Worm (Caenorhabditis elegans) whole organism, L4 larva: ENCODE data around the gene F44E2.4.

Experiments
- D1046.2 ChIP-seq: fragments of 200-800 bp; sonication (Bioruptor generic); IDR thresholded peaks from 2 replicates; pipeline ENCODE4 v1.3.6; 2022; ENCODE audit warnings: missing genetic modification characterization, missing compliant biosample characterization
- F37D6.2 ChIP-seq: sonication (generic microtip); optimal IDR thresholded peaks from 2 replicates; lab custom pipeline; 2016; ENCODE audit warnings: mild to moderate bottlenecking, missing genetic modification characterization, missing compliant biosample characterization
- F44E2.7 ChIP-seq: fragments of 200-800 bp; sonication (Bioruptor generic); IDR thresholded peaks from 2 replicates; pipeline ENCODE4 v2.1.2; 2022; ENCODE audit warnings: missing genetic modification characterization, missing compliant biosample characterization
- F49E8.2 ChIP-seq: sonication (generic microtip); optimal IDR thresholded peaks from 2 replicates; lab custom pipeline; 2016; ENCODE audit warnings: missing compliant biosample characterization, mild to moderate bottlenecking, missing genetic modification characterization, borderline replicate concordance
- R02D3.7 ChIP-seq: fragments of 150-350 bp; sonication (generic microtip); optimal IDR thresholded peaks from 3 replicates; lab custom pipeline; 2014; ENCODE audit warnings: missing biosample characterization, missing genetic modification characterization
- T20F7.1 ChIP-seq: fragments of 200-800 bp; sonication (Bioruptor generic); optimal IDR thresholded peaks from 2 replicates; lab custom pipeline; 2018; ENCODE audit warnings: mild to moderate bottlenecking, missing genetic modification characterization, missing compliant biosample characterization
- Y105C5A.15 ChIP-seq: fragments of 200-800 bp; sonication (Bioruptor generic); IDR thresholded peaks from 2 replicates; pipeline ENCODE4 v1.3.6; 2022; ENCODE audit warnings: missing genetic modification characterization, missing compliant biosample characterization
- ZK546.5 ChIP-seq, 2 experiments: sonication (generic microtip); optimal IDR thresholded peaks; 2 replicates each; lab custom pipeline; 2017; ENCODE audit warnings: missing biosample characterization in 2 of 2, missing genetic modification characterization in 2 of 2
- aly-2 ChIP-seq: sonication (generic microtip); optimal IDR thresholded peaks from 2 replicates; lab custom pipeline; 2018; ENCODE audit warnings: missing biosample characterization, missing genetic modification characterization
- ama-1 ChIP-seq: fragments of 150-350 bp; optimal IDR thresholded peaks from 2 replicates; lab custom pipeline; 2014; ENCODE audit warnings: inconsistent platforms, mixed read lengths
- ceh-20 ChIP-seq: fragments of 200-800 bp; sonication (Bioruptor generic); IDR thresholded peaks from 2 replicates; pipeline ENCODE4 v1.3.6; 2022; ENCODE audit warnings: missing genetic modification reagents, missing genetic modification characterization, missing compliant biosample characterization
- ceh-28 ChIP-seq: fragments of 150-350 bp; optimal IDR thresholded peaks from 2 replicates; lab custom pipeline; 2014; ENCODE audit warnings: missing biosample characterization, missing genetic modification reagents, missing genetic modification characterization
- ceh-62 ChIP-seq: sonication (generic microtip); optimal IDR thresholded peaks from 2 replicates; lab custom pipeline; 2017; ENCODE audit warnings: missing biosample characterization, missing genetic modification characterization
- ceh-82 ChIP-seq: sonication (generic microtip); optimal IDR thresholded peaks from 2 replicates; lab custom pipeline; 2017; ENCODE audit warnings: missing biosample characterization, missing genetic modification characterization
- ces-1 ChIP-seq: fragments of 150-350 bp; sonication (generic microtip); optimal IDR thresholded peaks from 4 replicates; lab custom pipeline; 2014; ENCODE audit warnings: missing biosample characterization, missing genetic modification reagents, missing genetic modification characterization
- cey-2 ChIP-seq: sonication (generic microtip); optimal IDR thresholded peaks from 3 replicates; lab custom pipeline; 2017; ENCODE audit warnings: missing genetic modification characterization, mild to moderate bottlenecking, missing compliant biosample characterization, antibody characterized with exemption, borderline replicate concordance; ENCODE audit not compliant: insufficient read depth
- ctbp-1 ChIP-seq: fragments of 200-800 bp; sonication (Bioruptor generic); IDR thresholded peaks from 2 replicates; pipeline ENCODE4 v1.3.6; 2022; ENCODE audit warnings: missing genetic modification reagents, missing genetic modification characterization, missing compliant biosample characterization
- daf-16 ChIP-seq, 3 experiments: sonication (generic microtip); optimal IDR thresholded peaks; 2 replicates each; lab custom pipeline; 2016 to 2017; ENCODE audit warnings: missing genetic modification characterization in 3 of 3, missing genetic modification reagents in 3 of 3, mild to moderate bottlenecking in 2 of 3, missing compliant biosample characterization in 2 of 3, missing biosample characterization in 1 of 3, moderate library complexity in 1 of 3
- dpl-1 ChIP-seq: fragments of 150-350 bp; optimal IDR thresholded peaks from 2 replicates; lab custom pipeline; 2014; ENCODE audit warnings: missing biosample characterization, missing genetic modification reagents, missing genetic modification characterization
- duxl-1 ChIP-seq: sonication (generic microtip); optimal IDR thresholded peaks from 2 replicates; lab custom pipeline; 2016; ENCODE audit warnings: mild to moderate bottlenecking, missing genetic modification characterization, moderate library complexity, missing compliant biosample characterization; ENCODE audit not compliant: poor library complexity
- dve-1 ChIP-seq: sonication (generic microtip); optimal IDR thresholded peaks from 2 replicates; lab custom pipeline; 2017; ENCODE audit warnings: antibody characterized with exemption, mild to moderate bottlenecking, missing genetic modification characterization, missing compliant biosample characterization; ENCODE audit not compliant: insufficient read depth
- hlh-11 ChIP-seq: fragments of 200-800 bp; sonication (Bioruptor generic); optimal IDR thresholded peaks from 2 replicates; lab custom pipeline; 2018; ENCODE audit warnings: mild to moderate bottlenecking, missing genetic modification characterization, missing compliant biosample characterization
- hmg-1.1 ChIP-seq: fragments of 200-800 bp; sonication (Bioruptor generic); IDR thresholded peaks from 2 replicates; pipeline ENCODE4 v1.3.6; 2022; ENCODE audit warnings: missing genetic modification reagents, missing genetic modification characterization, missing compliant biosample characterization
- jun-1 ChIP-seq: fragments of 150-350 bp; optimal IDR thresholded peaks from 2 replicates; lab custom pipeline; 2014; ENCODE audit warnings: missing biosample characterization, missing genetic modification reagents, missing genetic modification characterization
- lin-15B ChIP-seq: fragments of 150-350 bp; sonication (generic microtip); optimal IDR thresholded peaks from 3 replicates; lab custom pipeline; 2014; ENCODE audit warnings: missing biosample characterization, missing genetic modification characterization
- lin-29 ChIP-seq: fragments of 200-800 bp; sonication (Bioruptor generic); IDR thresholded peaks from 2 replicates; pipeline ENCODE4 v1.3.6; 2022; ENCODE audit warnings: missing genetic modification reagents, missing genetic modification characterization, missing compliant biosample characterization
- lin-38 ChIP-seq: fragments of 200-800 bp; sonication (Bioruptor generic); IDR thresholded peaks from 2 replicates; pipeline ENCODE4 v1.3.6; 2022; ENCODE audit warnings: missing genetic modification reagents, missing genetic modification characterization, missing compliant biosample characterization
- lir-3 ChIP-seq: sonication (generic microtip); optimal IDR thresholded peaks from 2 replicates; lab custom pipeline; 2016; ENCODE audit warnings: mild to moderate bottlenecking, missing genetic modification characterization, missing compliant biosample characterization
- lsy-2 ChIP-seq, 2 experiments: fragments of 150-350 bp in 1 of 2; sonication (generic microtip) in 1 of 2; optimal IDR thresholded peaks; 2 replicates each; lab custom pipeline; 2014 to 2017; ENCODE audit warnings: missing biosample characterization in 2 of 2, missing genetic modification characterization in 2 of 2
- madf-5 ChIP-seq, 2 experiments: fragments of 200-800 bp; sonication (Bioruptor generic); IDR thresholded peaks; 2 replicates each; pipeline ENCODE4 v1.3.6; 2022; ENCODE audit warnings: missing compliant biosample characterization in 2 of 2, missing genetic modification characterization in 2 of 2
- mdt-29 ChIP-seq: fragments of 200-800 bp; sonication (Bioruptor generic); IDR thresholded peaks from 2 replicates; pipeline ENCODE4 v1.3.6; 2022; ENCODE audit warnings: missing genetic modification reagents, missing genetic modification characterization, missing compliant biosample characterization
- mxl-2 ChIP-seq: fragments of 200-800 bp; sonication (Bioruptor generic); conservative IDR thresholded peaks from 2 replicates; pipeline ENCODE4 v1.3.6; 2022; ENCODE audit warnings: missing genetic modification reagents, missing genetic modification characterization, missing compliant biosample characterization
- mxl-3 ChIP-seq: fragments of 200-800 bp; sonication (Bioruptor generic); optimal IDR thresholded peaks from 2 replicates; lab custom pipeline; 2018; ENCODE audit warnings: mild to moderate bottlenecking, missing genetic modification characterization, missing compliant biosample characterization
- nhr-10 ChIP-seq: fragments of 150-350 bp; optimal IDR thresholded peaks from 2 replicates; lab custom pipeline; 2014; ENCODE audit warnings: missing biosample characterization, missing genetic modification characterization
- nhr-11 ChIP-seq: fragments of 150-350 bp; optimal IDR thresholded peaks from 2 replicates; lab custom pipeline; 2014; ENCODE audit warnings: missing biosample characterization, missing genetic modification characterization
- nhr-237 ChIP-seq: sonication (generic microtip); optimal IDR thresholded peaks from 2 replicates; lab custom pipeline; 2017; ENCODE audit warnings: missing biosample characterization, missing genetic modification characterization
- nhr-28 ChIP-seq: fragments of 150-350 bp; optimal IDR thresholded peaks from 2 replicates; lab custom pipeline; 2014; ENCODE audit warnings: missing biosample characterization, missing genetic modification characterization
- nhr-41 ChIP-seq: fragments of 200-800 bp; sonication (Bioruptor generic); IDR thresholded peaks from 2 replicates; pipeline ENCODE4 v1.3.6; 2022; ENCODE audit warnings: missing genetic modification reagents, missing genetic modification characterization, missing compliant biosample characterization
- nhr-48 ChIP-seq: sonication (generic microtip); optimal IDR thresholded peaks from 2 replicates; lab custom pipeline; 2016; ENCODE audit warnings: mild to moderate bottlenecking, missing genetic modification characterization, missing compliant biosample characterization
- nhr-76 ChIP-seq: fragments of 150-350 bp; optimal IDR thresholded peaks from 2 replicates; lab custom pipeline; 2014; ENCODE audit warnings: missing biosample characterization, missing genetic modification characterization
- pqm-1 ChIP-seq: sonication (generic microtip); optimal IDR thresholded peaks from 2 replicates; lab custom pipeline; 2017; ENCODE audit warnings: missing biosample characterization, missing genetic modification characterization
- rbr-2 ChIP-seq: sonication (generic microtip); optimal IDR thresholded peaks from 2 replicates; lab custom pipeline; 2016; ENCODE audit warnings: missing genotype, missing genetic modification characterization, missing compliant biosample characterization
- skn-1 ChIP-seq: fragments of 150-350 bp; optimal IDR thresholded peaks from 2 replicates; lab custom pipeline; 2014; ENCODE audit warnings: missing biosample characterization, missing genetic modification characterization
- spr-3 ChIP-seq: fragments of 200-800 bp; sonication (Bioruptor generic); optimal IDR thresholded peaks from 2 replicates; lab custom pipeline; 2018; ENCODE audit warnings: mild to moderate bottlenecking, missing genetic modification characterization, missing compliant biosample characterization
- tra-1 ChIP-seq: fragments of 200-800 bp; sonication (Bioruptor generic); IDR thresholded peaks from 2 replicates; pipeline ENCODE4 v1.3.6; 2022; ENCODE audit warnings: missing genetic modification reagents, missing genetic modification characterization, missing compliant biosample characterization
- unc-130 ChIP-seq: sonication (generic microtip); optimal IDR thresholded peaks from 2 replicates; lab custom pipeline; 2016; ENCODE audit warnings: missing genetic modification reagents, missing genetic modification characterization, missing compliant biosample characterization
- unc-62 ChIP-seq, 3 experiments: fragments of 150-350 bp in 1 of 3; sonication (generic microtip); optimal IDR thresholded peaks in 2 of 3; peaks in 1 of 3; 1 replicate in 1 of 3; 2 replicates in 2 of 3; lab custom pipeline; 2014 to 2017; ENCODE audit warnings: missing biosample characterization in 3 of 3, missing genetic modification characterization in 3 of 3, missing genetic modification reagents in 3 of 3, missing genotype in 1 of 3
- vab-7 ChIP-seq: fragments of 200-800 bp; sonication (Bioruptor generic); IDR thresholded peaks from 2 replicates; pipeline ENCODE4 v1.3.6; 2022; ENCODE audit warnings: missing genetic modification reagents, missing genetic modification characterization, missing compliant biosample characterization
- zag-1 ChIP-seq: fragments of 150-350 bp; optimal IDR thresholded peaks from 2 replicates; lab custom pipeline; 2014; ENCODE audit warnings: missing biosample characterization, missing genetic modification characterization
- zip-2 ChIP-seq: fragments of 150-350 bp; optimal IDR thresholded peaks from 2 replicates; lab custom pipeline; 2014; ENCODE audit warnings: missing biosample characterization, missing genetic modification characterization

The F44E2.4 gene

ce11 chrIII:8795595-8796141, 42.6 kb downstream of the F44E2.4 start (continued):
- TF ChIP-seq nhr-48 (tag; lab: Kevin White, UChicago) (peak; percentile 96), lin-15B (tag; lab: Kevin White, UChicago) (no peak), ctbp-1 (GFP tag; lab: Robert Waterston, UW) (peak; percentile 97), lin-38 (GFP tag; lab: Robert Waterston, UW) (peak; percentile 70), ceh-82 (no peak), ceh-62 (no peak), F37D6.2 (tag; lab: Kevin White, UChicago) (peak; percentile 93), ama-1 (no peak), unc-130 (GFP tag; lab: Kevin White, UChicago) (no peak), nhr-237 (peak; percentile 58), lsy-2 (tag; optimal IDR thresholded peaks at IDR 0.05; lab: Kevin White, UChicago) (peak; percentile 91 to 93), skn-1 (tag; lab: Kevin White, UChicago) (peak; percentile 14), spr-3 (no peak), pqm-1 (peak; percentile 54), ceh-20 (GFP tag; lab: Robert Waterston, UW) (peak; percentile 89), mxl-3 (GFP tag; lab: Kevin White, UChicago) (peak; percentile 93), hlh-11 (peak; percentile 99), nhr-41 (GFP tag; lab: Robert Waterston, UW) (no peak), F49E8.2 (tag; lab: Kevin White, UChicago) (no peak), T20F7.1 (GFP tag; lab: Kevin White, UChicago) (peak; percentile 77), Y105C5A.15 (GFP tag; lab: Robert Waterston, UW) (no peak), nhr-11 (tag; lab: Kevin White, UChicago) (peak; percentile 93), rbr-2 (tag; lab: Kevin White, UChicago) (peak; percentile 97), nhr-10 (tag; lab: Kevin White, UChicago) (peak; percentile 60), hmg-1.1 (peak; percentile 98), lir-3 (tag; lab: Kevin White, UChicago) (no peak), D1046.2 (GFP tag; lab: Robert Waterston, UW) (0 out of 2 replicates have a peak, but pooled peaks have one; percentile 56), mdt-29 (GFP tag; lab: Robert Waterston, UW) (peak; percentile 56; the same call in 1 of the 2 replicates), ces-1 (peak; percentile 69), duxl-1 (peak; percentile 64), mxl-2 (GFP tag; lab: Robert Waterston, UW) (no peak; the same call in 1 of the 2 replicates), ZK546.5 (tag; optimal IDR thresholded peaks at IDR 0.05; lab: Kevin White, UChicago) (peak in 1 of 2 experiments; percentile 40), madf-5 (GFP tag; IDR thresholded peaks at IDR 0.05; lab: Robert Waterston, UW) (no peak), F44E2.7 (GFP tag; lab: Robert Waterston, UW) (no peak), vab-7 (no peak), lin-29 (GFP tag; lab: Robert Waterston, UW) (peak; percentile 78), ceh-28 (tag; lab: Kevin White, UChicago) (peak; percentile 72), R02D3.7 (no peak), nhr-76 (no peak), zag-1 (tag; lab: Kevin White, UChicago) (peak; percentile 78), nhr-28 (tag; lab: Kevin White, UChicago) (peak; percentile 94), aly-2 (no peak), zip-2 (tag; lab: Kevin White, UChicago) (no peak), dpl-1 (GFP tag; lab: Kevin White, UChicago) (peak; percentile 68), unc-62 (GFP tag; optimal IDR thresholded peaks at IDR 0.05 in 1 of 2; lab: Kevin White, UChicago) (peak in 1 of 2 experiments; percentile 100), unc-62 (tag; optimal IDR thresholded peaks at IDR 0.05; lab: Kevin White, UChicago) (no peak), cey-2 (tag; lab: Kevin White, UChicago) (peak; percentile 71), tra-1 (peak; percentile 91), jun-1 (tag; lab: Kevin White, UChicago) (peak; percentile 87), dve-1 (tag; lab: Kevin White, UChicago) (peak; percentile 94), daf-16 (GFP tag; optimal IDR thresholded peaks at IDR 0.05; lab: Kevin White, UChicago) (peak; percentile 27 to 83), daf-16 (tag; optimal IDR thresholded peaks at IDR 0.05; lab: Kevin White, UChicago) (peak; percentile 60)
